Fruit fly (Drosophila melanogaster): ENCODE measurements around the gene CG31019.

CG31019 gene

dm6 chr3R:30601440-30602256 is 4.8 kb downstream of the CG31019 start, which contains the start of the genes CG2246 and CG31021:
Gene CG2246, minus strand, starts transcription at chr3R:30601489.
Gene CG31021, plus strand, starts transcription at chr3R:30602206.
- peak; percentile 31 for TF ChIP-seq Ets98B (GFP tag; IDR thresholded peaks at IDR 0.05)
- no peak for TF ChIP-seq gl (tag; optimal IDR thresholded peaks at IDR 0.05)
- no peak; the same call in 2 of the 3 replicates for TF ChIP-seq fd96Ca (GFP tag; IDR thresholded peaks at IDR 0.05)
- TF ChIP-seq CG12605 (GFP tag; IDR thresholded peaks at IDR 0.05): no peak
- TF ChIP-seq CG34367 (tag; optimal IDR thresholded peaks at IDR 0.05): no peak
- no peak for TF ChIP-seq Pif1B (GFP tag; optimal IDR thresholded peaks at IDR 0.05)
- TF ChIP-seq Pif1A (GFP tag; optimal IDR thresholded peaks at IDR 0.05): peak; percentile 23
- peak; percentile 45; the same call in 2 of the 3 replicates for TF ChIP-seq CG4496 (GFP tag; IDR thresholded peaks at IDR 0.05)
- no peak for TF ChIP-seq CG8159 (tag; optimal IDR thresholded peaks at IDR 0.05)
- TF ChIP-seq CG13204 (GFP tag; optimal IDR thresholded peaks at IDR 0.05): no peak
- no peak for TF ChIP-seq CG8301 (tag; optimal IDR thresholded peaks at IDR 0.05)
- TF ChIP-seq Snoo (tag; optimal IDR thresholded peaks at IDR 0.05): no peak

- TF ChIP-seq rn (GFP tag; IDR thresholded peaks at IDR 0.05): no peak
- TF ChIP-seq D1 (tag; optimal IDR thresholded peaks at IDR 0.05): no peak
- no peak for TF ChIP-seq CG13204 (GFP tag; optimal IDR thresholded peaks at IDR 0.05)
- no peak for TF ChIP-seq CG8159 (tag; optimal IDR thresholded peaks at IDR 0.05)
- no peak for TF ChIP-seq Snoo (tag; optimal IDR thresholded peaks at IDR 0.05)
- TF ChIP-seq Pif1B (GFP tag; optimal IDR thresholded peaks at IDR 0.05): no peak
- TF ChIP-seq fd96Ca (GFP tag; IDR thresholded peaks at IDR 0.05): no peak
- TF ChIP-seq Ets98B (GFP tag; IDR thresholded peaks at IDR 0.05): no peak
- TF ChIP-seq CG8301 (tag; optimal IDR thresholded peaks at IDR 0.05): no peak
- no peak for TF ChIP-seq CG34367 (tag; optimal IDR thresholded peaks at IDR 0.05)
- no peak for TF ChIP-seq CG9948 (tag; optimal IDR thresholded peaks at IDR 0.05)
- TF ChIP-seq CG4496 (GFP tag; IDR thresholded peaks at IDR 0.05): no peak
- no peak for TF ChIP-seq Pif1A (GFP tag; optimal IDR thresholded peaks at IDR 0.05)
- no peak for TF ChIP-seq CG14655 (GFP tag; optimal IDR thresholded peaks at IDR 0.05)
- no peak for TF ChIP-seq EcR (GFP tag; optimal IDR thresholded peaks at IDR 0.05)
- TF ChIP-seq CG17806 (tag; optimal IDR thresholded peaks at IDR 0.05): no peak
Observed at dm6 chr3R:30603881-30604280, 7.1 kb downstream of the CG31019 start, which contains the start of gene PH4alphaNE3. Gene PH4alphaNE3, plus strand, starts transcription at chr3R:30604181.

- TF ChIP-seq CG15710 (tag; optimal IDR thresholded peaks at IDR 0.05) (no peak), Pif1B (GFP tag; optimal IDR thresholded peaks at IDR 0.05) (no peak), CG9948 (tag; optimal IDR thresholded peaks at IDR 0.05) (no peak)
Observed at dm6 chr3R:30605889-30606288, 9.1 kb downstream of the CG31019 start, which contains the start of gene CG31016. Gene CG31016, plus strand, starts transcription at chr3R:30606189.

- TF ChIP-seq EcR (GFP tag; optimal IDR thresholded peaks at IDR 0.05) (no peak), CG17806 (tag; optimal IDR thresholded peaks at IDR 0.05) (no peak), gl (tag; optimal IDR thresholded peaks at IDR 0.05) (no peak), CG32121 (GFP tag; IDR thresholded peaks at IDR 0.05) (no peak), Pif1A (GFP tag; optimal IDR thresholded peaks at IDR 0.05) (no peak), Pif1B (GFP tag; optimal IDR thresholded peaks at IDR 0.05) (no peak), CG15710 (tag; optimal IDR thresholded peaks at IDR 0.05) (no peak), CG8301 (tag; optimal IDR thresholded peaks at IDR 0.05) (no peak), CG4496 (GFP tag; IDR thresholded peaks at IDR 0.05) (no peak), Snoo (tag; optimal IDR thresholded peaks at IDR 0.05) (no peak), fd96Ca (GFP tag; IDR thresholded peaks at IDR 0.05) (no peak), CG14655 (GFP tag; optimal IDR thresholded peaks at IDR 0.05) (no peak), CG10348 (GFP tag; IDR thresholded peaks at IDR 0.05) (no peak), CG9948 (tag; optimal IDR thresholded peaks at IDR 0.05) (no peak), CG34367 (tag; optimal IDR thresholded peaks at IDR 0.05) (no peak), CG12605 (GFP tag; IDR thresholded peaks at IDR 0.05) (no peak), Ets98B (GFP tag; IDR thresholded peaks at IDR 0.05) (no peak), CG8159 (tag; optimal IDR thresholded peaks at IDR 0.05) (no peak)
Observed at dm6 chr3R:30616098-30616857, 19.5 kb downstream of the CG31019 start.

- TF ChIP-seq CG8301 (tag; optimal IDR thresholded peaks at IDR 0.05) (no peak), CG15710 (tag; optimal IDR thresholded peaks at IDR 0.05) (no peak), fd96Ca (GFP tag; IDR thresholded peaks at IDR 0.05) (no peak), CG32121 (GFP tag; IDR thresholded peaks at IDR 0.05) (no peak)
Observed at dm6 chr3R:30617457-30617856, 20.7 kb downstream of the CG31019 start.

- no peak for TF ChIP-seq CG12605 (GFP tag; IDR thresholded peaks at IDR 0.05)
- no peak for TF ChIP-seq CG4496 (GFP tag; IDR thresholded peaks at IDR 0.05)
- no peak for TF ChIP-seq Pif1B (GFP tag; optimal IDR thresholded peaks at IDR 0.05)
- no peak for TF ChIP-seq CG15710 (tag; optimal IDR thresholded peaks at IDR 0.05)
- no peak for TF ChIP-seq gl (tag; optimal IDR thresholded peaks at IDR 0.05)
- no peak for TF ChIP-seq CG13204 (GFP tag; optimal IDR thresholded peaks at IDR 0.05)
- TF ChIP-seq EcR (GFP tag; optimal IDR thresholded peaks at IDR 0.05): no peak
- TF ChIP-seq fd96Ca (GFP tag; IDR thresholded peaks at IDR 0.05): no peak
- no peak for TF ChIP-seq Ets98B (GFP tag; IDR thresholded peaks at IDR 0.05)
- no peak for TF ChIP-seq CG14655 (GFP tag; optimal IDR thresholded peaks at IDR 0.05)
- TF ChIP-seq CG32121 (GFP tag; IDR thresholded peaks at IDR 0.05): no peak
Observed at dm6 chr3R:30621806-30622205, 25.0 kb downstream of the CG31019 start, which contains the start of gene CG44954. Gene CG44954, minus strand, starts transcription at chr3R:30621906.

Data from whole organism, pupa.